Fruit fly (Drosophila melanogaster) Kc167 (cell line): ENCODE measurements around the gene ttm2.

ENCODE experiments used
- Myc ChIP-seq: fragments of >200 bp; optimal IDR thresholded peaks from 2 replicates; lab custom pipeline; 2017; ENCODE audit warnings: missing external identifiers
- Sin3A ChIP-seq: fragments of >200 bp; optimal IDR thresholded peaks from 2 replicates; lab custom pipeline; 2018; ENCODE audit warnings: missing external identifiers
- h ChIP-seq: fragments of >200 bp; optimal IDR thresholded peaks from 3 replicates; lab custom pipeline; 2018; ENCODE audit warnings: missing external identifiers
- insv ChIP-seq: fragments of >200 bp; optimal IDR thresholded peaks from 3 replicates; lab custom pipeline; 2018; ENCODE audit warnings: missing external identifiers
- psq ChIP-seq: fragments of >200 bp; optimal IDR thresholded peaks from 2 replicates; lab custom pipeline; 2017; ENCODE audit warnings: missing external identifiers
- ttk ChIP-seq: sonication (Bioruptor generic); optimal IDR thresholded peaks from 2 replicates; lab custom pipeline; 2017; ENCODE audit warnings: missing external identifiers

The ttm2 gene

dm6 chr3L:274855-275254, at the start of gene ttm2:
Gene ttm2, plus strand, starts transcription at chr3L:275155.
- TF ChIP-seq Sin3A, result no peak
- TF ChIP-seq insv (lab: Kevin White, UChicago), result no peak
- TF ChIP-seq Myc (lab: Kevin White, UChicago), result no peak
- no peak for TF ChIP-seq psq (lab: Kevin White, UChicago)
- no peak for TF ChIP-seq h (lab: Kevin White, UChicago)
- TF ChIP-seq ttk (lab: Kevin White, UChicago), result no peak

dm6 chr3L:231504-231903, 43.5 kb upstream of the ttm2 start, which contains the start of gene CG42846:
Gene CG42846, minus strand, starts transcription at chr3L:231604.
- no peak for TF ChIP-seq psq (lab: Kevin White, UChicago)
- no peak for TF ChIP-seq h (lab: Kevin White, UChicago)
- TF ChIP-seq ttk (lab: Kevin White, UChicago), result no peak

dm6 chr3L:232267-232666, 42.7 kb upstream of the ttm2 start, which contains the start of gene CG34454:
Gene CG34454, minus strand, starts transcription at chr3L:232350.
- TF ChIP-seq h (lab: Kevin White, UChicago) (no peak), ttk (lab: Kevin White, UChicago) (no peak), insv (lab: Kevin White, UChicago) (no peak), Myc (lab: Kevin White, UChicago) (no peak), Sin3A (no peak), psq (lab: Kevin White, UChicago) (no peak)

- no peak for TF ChIP-seq Sin3A
- no peak for TF ChIP-seq h (lab: Kevin White, UChicago)
These were observed 41.7 kb upstream of the ttm2 start, which contains the start of gene CG34453 for dm6 chr3L:233251-233650. Gene CG34453, minus strand, starts transcription at chr3L:233351.

- no peak for TF ChIP-seq Myc (lab: Kevin White, UChicago)
- no peak for TF ChIP-seq psq (lab: Kevin White, UChicago)
- TF ChIP-seq Sin3A, result no peak
- no peak for TF ChIP-seq h (lab: Kevin White, UChicago)
- TF ChIP-seq ttk (lab: Kevin White, UChicago), result no peak
- no peak for TF ChIP-seq insv (lab: Kevin White, UChicago)
These were observed 40.6 kb upstream of the ttm2 start for dm6 chr3L:234337-234736.

dm6 chr3L:246644-247199, 28.2 kb upstream of the ttm2 start:
- TF ChIP-seq Sin3A (no peak), h (lab: Kevin White, UChicago) (no peak), Myc (lab: Kevin White, UChicago) (no peak), insv (lab: Kevin White, UChicago) (no peak), psq (lab: Kevin White, UChicago) (no peak), ttk (lab: Kevin White, UChicago) (no peak)

dm6 chr3L:247482-248225, 27.3 kb upstream of the ttm2 start, which contains the start of gene mthl14:
Gene mthl14, plus strand, starts transcription at chr3L:247491.
- TF ChIP-seq ttk (lab: Kevin White, UChicago) (no peak), psq (lab: Kevin White, UChicago) (no peak), h (lab: Kevin White, UChicago) (no peak), Sin3A (no peak), insv (lab: Kevin White, UChicago) (no peak), Myc (lab: Kevin White, UChicago) (no peak)

dm6 chr3L:248226-248758, 26.7 kb upstream of the ttm2 start:
- no peak for TF ChIP-seq h (lab: Kevin White, UChicago)
- no peak for TF ChIP-seq psq (lab: Kevin White, UChicago)
- TF ChIP-seq Myc (lab: Kevin White, UChicago), result no peak
- TF ChIP-seq Sin3A, result no peak
- no peak for TF ChIP-seq insv (lab: Kevin White, UChicago)
- no peak for TF ChIP-seq ttk (lab: Kevin White, UChicago)

- TF ChIP-seq insv (lab: Kevin White, UChicago) (no peak), Myc (lab: Kevin White, UChicago) (no peak), psq (lab: Kevin White, UChicago) (no peak), Sin3A (no peak), h (lab: Kevin White, UChicago) (no peak), ttk (lab: Kevin White, UChicago) (no peak)
These were observed 17.1 kb upstream of the ttm2 start, which contains the start of the genes DIP2 and wac for dm6 chr3L:257618-258475. Gene DIP2, minus strand, starts transcription at chr3L:257954. Gene wac, plus strand, starts transcription at chr3L:258176.

- TF ChIP-seq ttk (lab: Kevin White, UChicago), result no peak
- no peak for TF ChIP-seq Myc (lab: Kevin White, UChicago)
- TF ChIP-seq insv (lab: Kevin White, UChicago), result no peak
- TF ChIP-seq h (lab: Kevin White, UChicago), result no peak
- no peak for TF ChIP-seq Sin3A
- no peak for TF ChIP-seq psq (lab: Kevin White, UChicago)
These were observed 12.2 kb upstream of the ttm2 start for dm6 chr3L:262724-263177.
